Worm (Caenorhabditis elegans) whole organism, L4 larva: ENCODE data around the gene srw-40.

Experiments used
- F10B5.3 ChIP-seq: sonication (generic microtip); optimal IDR thresholded peaks from 2 replicates; lab custom pipeline; 2016; ENCODE audit warnings: mild to moderate bottlenecking, missing genetic modification characterization, missing compliant biosample characterization
- F37D6.2 ChIP-seq: sonication (generic microtip); optimal IDR thresholded peaks from 2 replicates; lab custom pipeline; 2016; ENCODE audit warnings: mild to moderate bottlenecking, missing genetic modification characterization, missing compliant biosample characterization
- Y48G9A.11 ChIP-seq: fragments of 200-800 bp; sonication (Bioruptor generic); IDR thresholded peaks from 2 replicates; pipeline ENCODE4 v1.3.6; 2022; ENCODE audit warnings: missing genetic modification reagents, missing genetic modification characterization, missing compliant biosample characterization
- ZK546.5 ChIP-seq, 2 experiments: sonication (generic microtip); optimal IDR thresholded peaks; 2 replicates each; lab custom pipeline; 2017; ENCODE audit warnings: missing biosample characterization in 2 of 2, missing genetic modification characterization in 2 of 2
- egl-27 ChIP-seq: sonication (generic microtip); optimal IDR thresholded peaks from 3 replicates; lab custom pipeline; 2017; ENCODE audit warnings: missing biosample characterization, missing genetic modification reagents, missing genetic modification characterization
- fkh-10 ChIP-seq: fragments of 150-350 bp; optimal IDR thresholded peaks from 2 replicates; lab custom pipeline; 2014; ENCODE audit warnings: missing biosample characterization, missing genetic modification reagents, missing genetic modification characterization
- hlh-11 ChIP-seq: fragments of 200-800 bp; sonication (Bioruptor generic); optimal IDR thresholded peaks from 2 replicates; lab custom pipeline; 2018; ENCODE audit warnings: mild to moderate bottlenecking, missing genetic modification characterization, missing compliant biosample characterization
- hlh-30 ChIP-seq: sonication (generic microtip); optimal IDR thresholded peaks from 2 replicates; lab custom pipeline; 2017; ENCODE audit warnings: antibody characterized with exemption, mild to moderate bottlenecking, missing genetic modification characterization, missing compliant biosample characterization; ENCODE audit not compliant: insufficient read depth
- nhr-11 ChIP-seq: fragments of 150-350 bp; optimal IDR thresholded peaks from 2 replicates; lab custom pipeline; 2014; ENCODE audit warnings: missing biosample characterization, missing genetic modification characterization

ce11 chrII:4284305-4285193 lies 31.4 kb downstream of the srw-40 start:
- TF ChIP-seq fkh-10 (GFP tag; lab: Kevin White, UChicago) (no peak), hlh-11 (no peak), nhr-11 (no peak), F37D6.2 (no peak), ZK546.5 (tag; optimal IDR thresholded peaks at IDR 0.05; lab: Kevin White, UChicago) (no peak), F10B5.3 (tag; lab: Kevin White, UChicago) (no peak), Y48G9A.11 (GFP tag; lab: Robert Waterston, UW) (no peak), egl-27 (tag; lab: Kevin White, UChicago) (no peak), hlh-30 (no peak)
